Fruit fly (Drosophila melanogaster): ENCODE results near the gene Icmt.

The Icmt gene

dm6 chr3L:13058429-13058828 lies 40.4 kb downstream of the Icmt start:
- TF ChIP-seq noc (tag; optimal IDR thresholded peaks at IDR 0.05) = no peak

DNA sequence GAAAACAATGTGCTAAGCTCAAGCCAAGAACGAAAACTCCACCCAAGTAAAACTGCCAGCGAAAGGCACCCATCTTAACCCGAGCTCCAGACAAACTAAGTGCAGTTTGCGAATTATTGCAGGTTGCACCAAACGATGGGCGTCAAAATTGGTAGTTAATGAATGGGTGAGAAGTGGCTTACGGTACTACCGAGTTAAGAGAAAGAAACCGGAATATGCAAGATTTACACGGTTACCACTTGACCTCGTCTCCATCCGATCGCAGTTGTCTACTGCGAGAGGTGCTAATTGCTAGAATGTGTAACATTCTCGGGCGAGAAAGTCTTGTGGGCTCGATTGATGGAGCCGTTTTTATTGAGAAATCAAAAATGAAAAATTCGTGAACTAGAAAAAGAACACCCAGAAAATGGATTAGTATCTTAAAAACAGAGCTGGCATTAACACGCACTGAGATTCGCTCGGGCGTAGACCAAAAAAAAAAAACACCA lies 43.3 kb downstream of the Icmt start, which contains the start of the genes CG14115 and CG34428:
Gene CG14115 (minus strand): TSS at position 101 of the 488 bp plus-strand sequence.
Gene CG34428 (plus strand): TSS at position 438 of the 488 bp plus-strand sequence.
- no peak for TF ChIP-seq noc (tag; optimal IDR thresholded peaks at IDR 0.05)

dm6 chr3L:13062746-13063145 lies 44.7 kb downstream of the Icmt start, which contains the start of gene CG34429:
TSS of gene CG34429 (plus strand) at chr3L:13063046.
- TF ChIP-seq noc (tag; optimal IDR thresholded peaks at IDR 0.05) = no peak

dm6 chr3L:13064346-13064745 lies 46.3 kb downstream of the Icmt start:
- TF ChIP-seq noc (tag; optimal IDR thresholded peaks at IDR 0.05) = no peak

DNA sequence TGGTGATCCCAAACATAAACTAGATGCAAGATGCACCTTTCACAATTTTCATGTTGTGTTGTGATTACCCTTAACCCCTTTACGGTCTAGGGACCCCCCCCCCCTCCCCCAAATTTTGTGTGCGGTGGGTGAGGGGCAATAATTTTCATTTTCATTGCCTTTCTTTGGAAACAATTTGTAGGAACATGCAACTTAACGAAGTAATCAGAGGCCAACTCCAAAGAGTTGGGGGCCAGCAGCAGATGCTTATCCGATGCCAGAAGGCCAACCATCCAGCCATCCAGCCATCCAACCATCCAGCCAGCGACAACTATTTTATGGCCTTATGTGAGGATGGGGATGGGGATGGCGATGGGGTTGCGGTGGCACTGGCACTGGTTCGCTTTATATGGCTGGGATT lies 46.9 kb downstream of the Icmt start:
- no peak for TF ChIP-seq noc (tag; optimal IDR thresholded peaks at IDR 0.05)

DNA sequence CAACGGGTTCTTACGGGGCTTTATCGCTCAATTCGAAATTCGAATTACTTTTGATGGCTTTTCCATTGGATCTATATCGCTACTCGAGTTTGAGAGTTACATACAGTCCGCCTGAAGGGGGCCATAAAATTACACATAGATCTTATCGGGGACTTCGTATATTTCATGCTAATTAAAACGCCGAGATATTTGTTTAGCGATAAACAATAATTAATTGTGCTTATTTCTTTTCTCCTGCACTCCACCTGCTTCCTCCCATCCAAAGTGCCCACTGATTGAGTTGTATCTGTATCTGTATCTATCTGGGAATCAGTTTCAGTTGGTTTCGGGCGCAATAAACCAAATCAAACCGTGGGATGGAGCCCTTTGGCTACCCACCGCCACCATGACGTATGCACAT lies 47.6 kb downstream of the Icmt start:
- no peak for TF ChIP-seq noc (tag; optimal IDR thresholded peaks at IDR 0.05)

dm6 chr3L:13066220-13066619 lies 48.2 kb downstream of the Icmt start:
- no peak for TF ChIP-seq noc (tag; optimal IDR thresholded peaks at IDR 0.05)

dm6 chr3L:13068293-13068692 lies 50.2 kb downstream of the Icmt start:
- no peak for TF ChIP-seq noc (tag; optimal IDR thresholded peaks at IDR 0.05)

Data from whole organism, larva.